Fruit fly (Drosophila melanogaster) whole organism, pupa: ENCODE data around the gene AstA-R1.

Experiments used
- CG10348 ChIP-seq: fragments of 200-800 bp; sonication (Bioruptor generic); IDR thresholded peaks from 2 replicates; pipeline ENCODE4 v1.3.6; 2022; ENCODE audit warnings: missing biosample characterization, missing genetic modification characterization
- CG12605 ChIP-seq: fragments of 200-800 bp; sonication (Bioruptor generic); IDR thresholded peaks from 2 replicates; pipeline ENCODE4 v1.3.6; 2022; ENCODE audit warnings: missing biosample characterization, missing genetic modification characterization
- CG13204 ChIP-seq: fragments of 200-800 bp; sonication (Bioruptor generic); optimal IDR thresholded peaks from 2 replicates; lab custom pipeline; 2018; ENCODE audit warnings: missing biosample characterization, mild to moderate bottlenecking, missing genetic modification characterization, moderate library complexity
- CG14655 ChIP-seq: fragments of 200-800 bp; sonication (Bioruptor generic); optimal IDR thresholded peaks from 3 replicates; lab custom pipeline; 2017; ENCODE audit warnings: mild to moderate bottlenecking, missing biosample characterization, missing genetic modification reagents, missing genetic modification characterization
- CG15710 ChIP-seq: fragments of 200-800 bp; sonication (Bioruptor generic); optimal IDR thresholded peaks from 2 replicates; lab custom pipeline; 2018; ENCODE audit warnings: missing biosample characterization, mild to moderate bottlenecking, missing genetic modification characterization, moderate library complexity
- CG17806 ChIP-seq: fragments of 200-800 bp; sonication (Bioruptor generic); optimal IDR thresholded peaks from 2 replicates; lab custom pipeline; 2018; ENCODE audit warnings: missing biosample characterization, mild to moderate bottlenecking, missing genetic modification characterization, moderate library complexity
- CG32121 ChIP-seq: fragments of 200-800 bp; sonication (Bioruptor generic); IDR thresholded peaks from 2 replicates; pipeline ENCODE4 v1.3.6; 2022; ENCODE audit warnings: missing biosample characterization, missing genetic modification characterization
- CG34367 ChIP-seq: fragments of 200-800 bp; sonication (Bioruptor generic); optimal IDR thresholded peaks from 2 replicates; lab custom pipeline; 2018; ENCODE audit warnings: missing biosample characterization, mild to moderate bottlenecking, missing genetic modification characterization
- CG4496 ChIP-seq: fragments of 200-800 bp; sonication (Bioruptor generic); IDR thresholded peaks from 3 replicates; pipeline ENCODE4 v1.3.6; 2022; ENCODE audit warnings: missing biosample characterization, missing genetic modification characterization
- CG8159 ChIP-seq: fragments of 200-800 bp; sonication (Bioruptor generic); optimal IDR thresholded peaks from 3 replicates; lab custom pipeline; 2018; ENCODE audit warnings: missing biosample characterization, mild to moderate bottlenecking, missing genetic modification characterization, moderate library complexity
- CG8301 ChIP-seq: fragments of 200-800 bp; sonication (Bioruptor generic); optimal IDR thresholded peaks from 2 replicates; lab custom pipeline; 2018; ENCODE audit warnings: missing biosample characterization, mild to moderate bottlenecking, missing genetic modification characterization
- CG9948 ChIP-seq: fragments of 200-800 bp; sonication (Bioruptor generic); optimal IDR thresholded peaks from 2 replicates; lab custom pipeline; 2018; ENCODE audit warnings: missing biosample characterization, mild to moderate bottlenecking, missing genetic modification characterization, moderate library complexity
- D1 ChIP-seq: fragments of 200-800 bp; sonication (Bioruptor generic); optimal IDR thresholded peaks from 2 replicates; lab custom pipeline; 2018; ENCODE audit warnings: missing biosample characterization, mild to moderate bottlenecking, missing genetic modification characterization, moderate library complexity
- EcR ChIP-seq: fragments of 200-800 bp; sonication (Bioruptor generic); optimal IDR thresholded peaks from 3 replicates; lab custom pipeline; 2019; ENCODE audit warnings: missing biosample characterization, missing genetic modification characterization, mild to moderate bottlenecking, moderate library complexity, missing genetic modification reagents
- Ets98B ChIP-seq: fragments of 200-800 bp; sonication (Bioruptor generic); IDR thresholded peaks from 2 replicates; pipeline ENCODE4 v1.3.6; 2022; ENCODE audit warnings: missing biosample characterization, missing genetic modification characterization
- Pif1A ChIP-seq: fragments of 200-800 bp; sonication (Bioruptor generic); optimal IDR thresholded peaks from 3 replicates; lab custom pipeline; 2016; ENCODE audit warnings: missing biosample characterization, missing genetic modification characterization
- Pif1B ChIP-seq: fragments of 200-800 bp; sonication (Bioruptor generic); optimal IDR thresholded peaks from 3 replicates; lab custom pipeline; 2016; ENCODE audit warnings: missing biosample characterization, missing genetic modification characterization
- Snoo ChIP-seq: fragments of 200-800 bp; sonication (Bioruptor generic); optimal IDR thresholded peaks from 3 replicates; lab custom pipeline; 2017; ENCODE audit warnings: missing biosample characterization, mild to moderate bottlenecking, missing genetic modification characterization, inconsistent platforms
- fd96Ca ChIP-seq: fragments of 200-800 bp; sonication (Bioruptor generic); IDR thresholded peaks from 3 replicates; pipeline ENCODE4 v1.3.6; 2022; ENCODE audit warnings: missing biosample characterization, missing genetic modification characterization
- gl ChIP-seq: fragments of 200-800 bp; sonication (Bioruptor generic); optimal IDR thresholded peaks from 2 replicates; lab custom pipeline; 2018; ENCODE audit warnings: missing biosample characterization, mild to moderate bottlenecking, missing genetic modification characterization
- rn ChIP-seq: fragments of 200-800 bp; sonication (Bioruptor generic); IDR thresholded peaks from 2 replicates; pipeline ENCODE4 v1.3.6; 2022; ENCODE audit warnings: missing biosample characterization, missing genetic modification characterization

The AstA-R1 gene

DNA sequence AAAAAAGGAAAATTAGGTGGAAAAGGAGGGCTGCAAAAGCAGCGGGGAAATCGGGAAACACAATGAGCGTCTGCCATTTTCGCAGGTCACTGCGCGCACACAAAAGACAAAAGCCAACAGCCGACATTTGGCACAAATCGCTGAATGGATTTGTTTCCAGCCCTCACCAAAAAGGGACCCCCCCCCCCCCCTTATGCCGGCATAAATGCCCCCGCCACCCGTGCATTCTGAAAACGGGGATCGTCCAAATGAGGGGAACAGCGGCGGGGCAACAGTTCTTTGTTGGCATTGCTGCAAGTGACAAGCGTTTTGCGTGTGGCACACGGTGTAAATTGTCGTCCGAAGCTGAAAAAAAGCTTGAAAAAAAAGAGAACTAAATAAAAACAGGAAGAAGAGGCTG lies 16.8 kb upstream of the AstA-R1 start, which contains the start of gene ppk8:
Gene ppk8, plus strand, starts transcription at position 301 of the 400 bp plus-strand sequence.
- TF ChIP-seq CG8301 (tag; lab: Kevin White, UChicago) (no peak), EcR (GFP tag; lab: Kevin White, UChicago) (no peak), CG8159 (tag; lab: Kevin White, UChicago) (no peak), rn (GFP tag; lab: Robert Waterston, UW) (no peak), CG34367 (tag; lab: Kevin White, UChicago) (no peak), CG15710 (tag; lab: Kevin White, UChicago) (no peak), Ets98B (GFP tag; lab: Robert Waterston, UW) (no peak), CG32121 (no peak), CG13204 (no peak), CG17806 (tag; lab: Kevin White, UChicago) (no peak), CG4496 (no peak), CG14655 (GFP tag; lab: Kevin White, UChicago) (no peak), Snoo (no peak), D1 (tag; lab: Kevin White, UChicago) (no peak), CG12605 (no peak), Pif1A (GFP tag; lab: Kevin White, UChicago) (no peak), CG10348 (GFP tag; lab: Robert Waterston, UW) (no peak), Pif1B (GFP tag; lab: Kevin White, UChicago) (no peak), gl (tag; lab: Kevin White, UChicago) (no peak)

DNA sequence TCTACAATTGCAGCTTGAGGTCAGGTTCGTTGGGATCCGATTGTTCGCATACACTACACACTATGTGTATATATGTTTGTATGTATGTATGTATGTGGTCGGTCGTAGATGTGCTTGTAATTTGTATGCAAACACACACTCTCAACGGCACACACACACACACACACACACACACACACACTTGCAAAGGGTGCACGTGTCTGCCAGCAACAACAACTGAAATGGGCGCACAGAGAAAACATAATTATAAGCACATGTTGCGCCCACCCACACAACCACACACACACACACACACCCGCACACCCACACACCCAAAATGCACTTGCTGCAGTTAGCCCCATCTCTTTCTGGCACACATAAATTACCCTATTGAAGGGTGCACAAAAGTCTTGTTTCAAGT lies 16.0 kb upstream of the AstA-R1 start:
- TF ChIP-seq CG9948 (no peak), Snoo (no peak), CG32121 (no peak), EcR (GFP tag; lab: Kevin White, UChicago) (no peak)
- TF ChIP-seq, all 21 proteins: peak for 0

DNA sequence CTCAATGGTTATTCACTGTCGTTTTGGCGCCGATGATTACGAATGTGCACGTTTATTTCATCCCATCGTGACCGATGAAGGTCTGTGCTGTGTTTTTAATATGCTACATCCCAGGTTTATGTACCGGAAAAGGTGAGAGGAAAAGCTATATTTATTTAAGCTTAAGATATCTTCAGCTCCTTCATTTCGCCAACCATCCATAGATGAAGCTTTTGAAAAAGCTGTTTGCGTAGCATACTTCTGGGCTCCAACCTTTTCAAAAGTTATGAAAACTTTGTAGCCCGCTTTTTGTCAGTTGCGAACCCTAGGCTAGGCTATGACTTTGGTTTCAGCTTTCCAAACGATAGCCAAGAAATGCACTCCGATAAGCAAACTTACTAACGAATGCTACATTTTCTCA lies 4.1 kb upstream of the AstA-R1 start:
- no peak for TF ChIP-seq EcR (GFP tag; lab: Kevin White, UChicago)
- TF ChIP-seq rn (GFP tag; lab: Robert Waterston, UW) = no peak
- TF ChIP-seq Snoo = no peak
- TF ChIP-seq Pif1B (GFP tag; lab: Kevin White, UChicago) = no peak
- no peak for TF ChIP-seq Ets98B (GFP tag; lab: Robert Waterston, UW)
- TF ChIP-seq CG32121 = no peak
- no peak for TF ChIP-seq CG14655 (GFP tag; lab: Kevin White, UChicago)
- TF ChIP-seq CG8301 (tag; lab: Kevin White, UChicago) = no peak
- TF ChIP-seq CG10348 (GFP tag; lab: Robert Waterston, UW) = no peak
- no peak for TF ChIP-seq gl (tag; lab: Kevin White, UChicago)
- TF ChIP-seq D1 (tag; lab: Kevin White, UChicago) = no peak
- TF ChIP-seq CG34367 (tag; lab: Kevin White, UChicago) = no peak
- no peak for TF ChIP-seq fd96Ca (GFP tag; lab: Robert Waterston, UW)
- TF ChIP-seq CG15710 (tag; lab: Kevin White, UChicago) = no peak
- TF ChIP-seq CG12605 = no peak
- no peak for TF ChIP-seq CG8159 (tag; lab: Kevin White, UChicago)
- TF ChIP-seq Pif1A (GFP tag; lab: Kevin White, UChicago) = no peak

DNA sequence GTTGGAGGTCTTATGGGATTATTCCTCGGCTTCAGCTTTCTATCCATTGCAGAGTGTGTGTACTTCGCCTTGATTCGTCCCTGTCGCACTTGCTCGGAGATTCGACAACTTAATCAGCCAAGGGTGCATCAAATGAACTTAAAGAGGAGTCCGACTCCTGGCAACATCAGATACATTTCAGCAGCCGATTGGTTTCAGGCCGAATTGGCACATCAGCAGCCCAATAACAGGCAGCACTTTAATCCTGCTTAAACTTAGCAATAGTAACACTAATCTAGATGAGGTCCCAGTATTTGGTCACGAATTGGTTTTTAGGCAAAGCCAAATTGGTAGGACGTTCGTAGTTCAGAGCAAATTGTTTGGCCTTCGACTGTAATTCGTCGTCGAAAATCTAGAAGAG lies 2.8 kb upstream of the AstA-R1 start, which contains the start of gene DIP-alpha:
Gene DIP-alpha, minus strand, starts transcription at position 101 of the 400 bp plus-strand sequence.
- TF ChIP-seq D1 (tag; lab: Kevin White, UChicago) (no peak), fd96Ca (GFP tag; lab: Robert Waterston, UW) (no peak), Pif1A (GFP tag; lab: Kevin White, UChicago) (no peak), CG15710 (tag; lab: Kevin White, UChicago) (no peak), Ets98B (GFP tag; lab: Robert Waterston, UW) (no peak), Pif1B (GFP tag; lab: Kevin White, UChicago) (no peak), CG14655 (GFP tag; lab: Kevin White, UChicago) (no peak)

DNA sequence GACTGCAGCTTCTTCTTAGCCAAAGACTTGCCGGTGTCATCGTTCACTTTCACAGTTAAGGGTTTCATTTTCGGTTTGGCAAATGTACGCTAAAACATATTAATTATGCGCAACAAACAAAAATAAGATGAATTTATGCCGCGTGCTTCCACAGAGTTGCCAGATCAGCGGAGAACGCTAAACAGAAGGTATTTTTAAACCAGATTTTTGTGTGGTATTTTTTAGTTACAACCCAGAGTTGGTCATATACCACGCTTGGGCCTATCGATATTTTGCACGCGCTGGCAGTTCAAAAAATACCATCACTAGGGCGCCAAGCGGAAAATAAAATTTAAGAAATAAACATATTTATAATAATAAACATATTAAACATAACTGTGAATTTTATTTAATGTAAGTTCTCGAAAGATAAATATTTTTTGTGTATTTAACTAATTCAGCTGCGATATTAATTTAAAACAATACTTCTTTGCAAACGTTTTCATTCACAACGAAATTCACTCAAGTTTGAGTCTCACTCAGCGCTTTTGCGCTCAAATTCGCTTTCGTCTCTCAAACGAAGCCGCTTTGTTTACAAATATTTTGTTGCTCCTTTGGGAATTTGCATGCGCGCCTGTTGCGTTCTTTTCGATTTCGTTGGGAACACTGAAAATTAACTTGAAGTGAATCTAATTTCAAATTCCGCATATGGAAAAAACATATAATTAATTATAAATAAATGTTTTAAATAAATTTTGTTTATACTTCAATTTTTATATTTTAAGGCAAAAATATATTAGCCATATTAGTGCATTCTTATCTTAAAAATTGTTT lies 692 bp upstream of the AstA-R1 start, which contains the start of gene CG2875:
Gene CG2875, minus strand, starts transcription at position 185 of the 813 bp plus-strand sequence.
- TF ChIP-seq D1 (tag; lab: Kevin White, UChicago) (peak; percentile 66), CG12605 (0 out of 2 replicates have a peak, but pooled peaks have one; percentile 25), Snoo (no peak)

DNA sequence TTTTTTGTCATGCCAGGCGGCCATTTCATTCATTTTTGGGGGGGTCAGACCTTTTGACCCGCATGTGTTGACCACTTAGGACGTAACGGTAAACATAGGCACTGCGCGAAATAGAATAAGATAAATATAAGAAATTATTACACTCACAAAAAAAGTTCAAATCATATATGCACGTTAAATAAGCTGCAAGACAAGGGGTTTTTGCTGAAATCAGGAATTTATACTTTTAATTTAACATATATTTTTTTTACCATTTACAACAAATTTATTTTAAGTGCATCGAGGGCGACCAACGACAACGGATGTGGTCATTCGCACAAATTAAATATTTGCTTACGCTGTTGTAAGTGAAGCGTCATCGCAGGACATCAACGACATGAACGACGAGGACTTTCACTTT lies 6.9 kb downstream of the AstA-R1 start:
- TF ChIP-seq CG13204 = no peak
- no peak for TF ChIP-seq Pif1B (GFP tag; lab: Kevin White, UChicago)
- TF ChIP-seq fd96Ca (GFP tag; lab: Robert Waterston, UW) = no peak
- TF ChIP-seq CG14655 (GFP tag; lab: Kevin White, UChicago) = no peak
- TF ChIP-seq D1 (tag; lab: Kevin White, UChicago) = no peak
- no peak for TF ChIP-seq CG4496
- no peak for TF ChIP-seq CG17806 (tag; lab: Kevin White, UChicago)
- TF ChIP-seq CG9948 = no peak
- TF ChIP-seq rn (GFP tag; lab: Robert Waterston, UW) = no peak
- no peak for TF ChIP-seq Snoo
- TF ChIP-seq CG10348 (GFP tag; lab: Robert Waterston, UW) = no peak
- TF ChIP-seq CG15710 (tag; lab: Kevin White, UChicago) = no peak
- TF ChIP-seq gl (tag; lab: Kevin White, UChicago) = no peak
- no peak for TF ChIP-seq Pif1A (GFP tag; lab: Kevin White, UChicago)
